Fruit fly (Drosophila melanogaster) whole organism, wandering third instar larva: ENCODE results near the gene CG32249.
A peak's percentile ranks its signal among the peaks of the same experiment; 100 is the strongest.

Experiments
- CG32264 ChIP-seq: fragments of 200-800 bp; sonication (Bioruptor generic); optimal IDR thresholded peaks from 2 replicates; lab custom pipeline; 2016; ENCODE audit warnings: missing biosample characterization, missing genetic modification characterization
- CG9705 ChIP-seq: fragments of 200-800 bp; sonication (Bioruptor generic); optimal IDR thresholded peaks from 2 replicates; lab custom pipeline; 2018; ENCODE audit warnings: missing biosample characterization, mild to moderate bottlenecking, missing genetic modification characterization
- CrebA ChIP-seq: fragments of 200-800 bp; sonication (Bioruptor generic); optimal IDR thresholded peaks from 2 replicates; lab custom pipeline; 2016; ENCODE audit warnings: missing biosample characterization, mild to moderate bottlenecking, missing genetic modification characterization, borderline replicate concordance
- Dfd ChIP-seq: fragments of >200 bp; optimal IDR thresholded peaks from 2 replicates; lab custom pipeline; 2017; ENCODE audit warnings: missing biosample characterization, missing genetic modification characterization
- Dif ChIP-seq: fragments of 200-275, 200-300 bp; sonication (Bioruptor generic); optimal IDR thresholded peaks from 2 replicates; lab custom pipeline; 2018; ENCODE audit warnings: missing biosample characterization, missing genetic modification characterization; ENCODE audit not compliant: partially characterized antibody
- HLH106 ChIP-seq: fragments of 200-800 bp; optimal IDR thresholded peaks from 3 replicates; lab custom pipeline; 2019; ENCODE audit warnings: missing biosample characterization, mild to moderate bottlenecking, missing genetic modification characterization, moderate library complexity
- Hnf4 ChIP-seq: fragments of 200-800 bp; sonication (Bioruptor generic); optimal IDR thresholded peaks from 2 replicates; lab custom pipeline; 2016; ENCODE audit warnings: missing biosample characterization, mild to moderate bottlenecking, missing genetic modification characterization
- Hr78 ChIP-seq: fragments of >200 bp; optimal IDR thresholded peaks from 2 replicates; lab custom pipeline; 2017; ENCODE audit warnings: missing biosample characterization, missing genetic modification characterization
- Hr83 ChIP-seq: fragments of 200-300 bp; sonication (Bioruptor generic); optimal IDR thresholded peaks from 2 replicates; lab custom pipeline; 2016; ENCODE audit warnings: missing biosample characterization, mild to moderate bottlenecking, missing genetic modification characterization, moderate library complexity; ENCODE audit not compliant: poor library complexity, severe bottlenecking
- Myc ChIP-seq: fragments of >200 bp; optimal IDR thresholded peaks from 2 replicates; lab custom pipeline; 2017
- N ChIP-seq: fragments of >200 bp; optimal IDR thresholded peaks from 2 replicates; lab custom pipeline; 2018; ENCODE audit warnings: missing biosample characterization, missing external identifiers, missing genetic modification characterization
- Vsx2 ChIP-seq: fragments of 200-300, 225-300 bp; sonication (Bioruptor generic); optimal IDR thresholded peaks from 2 replicates; lab custom pipeline; 2018; ENCODE audit warnings: missing biosample characterization, missing genetic modification characterization; ENCODE audit not compliant: partially characterized antibody
- brk ChIP-seq: fragments of 200-800 bp; sonication (Bioruptor generic); optimal IDR thresholded peaks from 2 replicates; lab custom pipeline; 2016; ENCODE audit warnings: missing biosample characterization, mild to moderate bottlenecking, missing genetic modification characterization
- dl ChIP-seq, 2 experiments: fragments of 175-275, 200-275 bp in 1 of 2; fragments of 200-275 bp in 1 of 2; sonication (Bioruptor generic); optimal IDR thresholded peaks; lab custom pipeline; 2018; ENCODE audit warnings: mild to moderate bottlenecking in 2 of 2, missing biosample characterization in 2 of 2, missing genetic modification characterization in 2 of 2, moderate library complexity in 2 of 2; ENCODE audit not compliant: partially characterized antibody in 2 of 2, insufficient read depth in 1 of 2
- dsf ChIP-seq: sonication (Bioruptor generic); optimal IDR thresholded peaks from 2 replicates; lab custom pipeline; 2016; ENCODE audit warnings: missing biosample characterization, missing genetic modification characterization, borderline replicate concordance
- ey ChIP-seq: fragments of 200-800 bp; sonication (Bioruptor generic); optimal IDR thresholded peaks from 2 replicates; lab custom pipeline; 2016; ENCODE audit warnings: missing biosample characterization, missing genetic modification characterization
- foxo ChIP-seq, 2 experiments: fragments of 200-800 bp; sonication (Bioruptor generic); optimal IDR thresholded peaks; 2 replicates in 1 of 2; 3 replicates in 1 of 2; lab custom pipeline; 2016 to 2017; ENCODE audit warnings: missing biosample characterization in 2 of 2, missing genetic modification characterization in 2 of 2
- fru ChIP-seq: fragments of 200-800 bp; sonication (Bioruptor generic); optimal IDR thresholded peaks from 3 replicates; lab custom pipeline; 2016; ENCODE audit warnings: missing biosample characterization, mild to moderate bottlenecking, missing genetic modification characterization
- jim ChIP-seq: fragments of 175-275, 200-325 bp; sonication (Bioruptor generic); optimal IDR thresholded peaks from 2 replicates; lab custom pipeline; 2016; ENCODE audit warnings: missing biosample characterization, mild to moderate bottlenecking, missing genetic modification characterization
- pan ChIP-seq: fragments of >200 bp; optimal IDR thresholded peaks from 2 replicates; lab custom pipeline; 2017
- psq ChIP-seq: fragments of 200-800 bp; sonication (Bioruptor generic); optimal IDR thresholded peaks from 3 replicates; lab custom pipeline; 2017; ENCODE audit warnings: missing biosample characterization, mild to moderate bottlenecking, missing genetic modification characterization, moderate library complexity
- rgr ChIP-seq: fragments of 200-800 bp; sonication (Bioruptor generic); optimal IDR thresholded peaks from 3 replicates; lab custom pipeline; 2016; ENCODE audit warnings: missing biosample characterization, mild to moderate bottlenecking, missing genetic modification characterization
- sage ChIP-seq: fragments of 200-800 bp; sonication (Bioruptor generic); optimal IDR thresholded peaks from 2 replicates; lab custom pipeline; 2016; ENCODE audit warnings: missing biosample characterization, mild to moderate bottlenecking, missing genetic modification characterization
- sv ChIP-seq: fragments of 200-800 bp; sonication (Bioruptor generic); optimal IDR thresholded peaks from 3 replicates; lab custom pipeline; 2016; ENCODE audit warnings: missing biosample characterization, missing genetic modification characterization
- tai ChIP-seq: sonication (Bioruptor generic); optimal IDR thresholded peaks from 2 replicates; lab custom pipeline; 2016; ENCODE audit warnings: missing biosample characterization, missing genetic modification characterization
- usp ChIP-seq: fragments of >200 bp; optimal IDR thresholded peaks from 2 replicates; lab custom pipeline; 2017; ENCODE audit warnings: missing biosample characterization, missing genetic modification characterization
- woc ChIP-seq: sonication (Bioruptor generic); optimal IDR thresholded peaks from 2 replicates; lab custom pipeline; 2016; ENCODE audit warnings: missing biosample characterization, mild to moderate bottlenecking, missing genetic modification characterization

Gene CG32249

DNA sequence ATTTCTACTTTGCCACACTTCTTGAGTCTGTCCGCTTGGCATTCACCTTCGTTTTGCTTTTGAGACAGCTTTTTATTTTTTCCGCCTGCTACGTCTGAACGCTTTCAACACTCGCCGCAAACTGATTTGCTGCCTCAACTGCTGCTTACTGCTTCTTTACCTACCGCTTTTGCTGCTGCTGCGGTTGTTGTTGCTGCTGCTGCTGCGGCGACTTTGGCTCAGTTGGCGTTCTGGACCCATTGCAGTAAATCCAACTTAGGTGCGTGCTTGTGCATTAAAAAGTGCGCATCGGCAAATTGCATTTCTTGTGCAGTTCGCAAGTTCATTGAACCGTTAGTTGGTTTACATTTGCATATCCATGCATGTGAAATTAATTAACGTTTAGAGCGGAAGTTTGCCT is 38.5 kb downstream of the CG32249 start, which contains the start of gene NT1:
Gene NT1 (minus strand): TSS at position 127 of the 400 bp plus-strand sequence.
- no peak for TF ChIP-seq rgr (GFP tag; lab: Kevin White, UChicago)
- no peak for TF ChIP-seq psq (GFP tag; lab: Kevin White, UChicago)
- TF ChIP-seq usp (GFP tag; lab: Kevin White, UChicago), result no peak
- TF ChIP-seq brk (GFP tag; lab: Kevin White, UChicago), result no peak
- TF ChIP-seq dsf (GFP tag; lab: Kevin White, UChicago), result no peak
- TF ChIP-seq Dif (GFP tag; lab: Kevin White, UChicago), result no peak
- no peak for TF ChIP-seq Hr78 (GFP tag; lab: Kevin White, UChicago)
- TF ChIP-seq, all 38 proteins: peak for 0

DNA sequence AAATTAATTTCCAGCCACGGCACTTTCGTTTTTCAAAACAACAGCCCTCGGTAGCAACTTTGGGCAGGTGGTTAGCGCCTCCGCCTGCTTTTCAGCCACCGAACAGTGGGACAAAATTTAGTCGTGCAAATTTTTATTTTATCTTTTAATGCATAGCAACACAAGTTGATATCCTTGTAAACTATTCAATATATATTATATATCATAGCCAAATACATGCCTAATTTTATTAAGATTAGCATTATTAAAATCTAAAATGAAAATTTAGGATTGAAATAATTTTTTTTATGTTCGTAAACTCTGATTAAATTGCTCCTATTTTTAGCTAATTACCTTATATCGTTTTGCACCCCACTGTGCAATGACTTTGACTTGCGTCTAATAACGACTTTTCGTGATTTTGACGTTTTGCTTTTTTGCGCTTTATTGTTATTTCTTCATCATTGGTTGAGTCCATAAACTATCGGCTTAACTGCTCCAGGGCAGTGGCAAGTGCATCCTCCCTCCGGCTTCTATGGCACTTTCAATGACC is 39.2 kb downstream of the CG32249 start:
- TF ChIP-seq jim (GFP tag; lab: Kevin White, UChicago) (no peak), dl (GFP tag; optimal IDR thresholded peaks at IDR 0.05; lab: Kevin White, UChicago; ENCODE audit: insufficient read depth in 1 of 2, partially characterized antibody in 2 of 2) (no peak), tai (no peak), sage (GFP tag; lab: Kevin White, UChicago) (no peak), fru (GFP tag; lab: Kevin White, UChicago) (no peak), Vsx2 (GFP tag; lab: Kevin White, UChicago) (no peak), Dfd (no peak), rgr (GFP tag; lab: Kevin White, UChicago) (no peak), brk (GFP tag; lab: Kevin White, UChicago) (no peak), CG32264 (no peak), HLH106 (tag; lab: Kevin White, UChicago) (no peak), Dif (GFP tag; lab: Kevin White, UChicago) (no peak), woc (GFP tag; lab: Kevin White, UChicago) (no peak), ey (no peak), pan (lab: Kevin White, UChicago) (no peak)
- TF ChIP-seq, all 38 proteins: peak for 0

DNA sequence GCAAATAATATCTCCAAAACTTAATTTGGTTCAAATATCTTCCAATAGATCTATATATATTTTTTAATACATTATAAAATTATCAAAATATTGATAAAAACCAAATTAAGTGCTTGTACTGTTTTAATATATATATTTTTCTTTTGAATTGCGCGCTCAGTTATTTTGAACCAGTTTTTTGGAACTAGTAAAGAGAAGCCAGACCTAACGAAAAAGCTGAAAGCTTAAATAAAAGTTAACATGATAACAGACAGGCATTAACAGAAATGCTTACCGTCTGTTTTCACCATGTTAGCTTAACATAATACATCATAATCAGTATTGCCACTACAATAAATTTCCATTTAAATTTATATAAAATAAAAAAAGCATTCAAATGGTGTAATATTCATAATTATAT is 40.5 kb downstream of the CG32249 start:
- no peak for TF ChIP-seq foxo (GFP tag; optimal IDR thresholded peaks at IDR 0.05; lab: Kevin White, UChicago)
- TF ChIP-seq dl (GFP tag; optimal IDR thresholded peaks at IDR 0.05; lab: Kevin White, UChicago; ENCODE audit: insufficient read depth in 1 of 2, partially characterized antibody in 2 of 2), result no peak
- no peak for TF ChIP-seq N (GFP tag; lab: Kevin White, UChicago)
- peak; percentile 16 for TF ChIP-seq brk (GFP tag; lab: Kevin White, UChicago)
- no peak for TF ChIP-seq CrebA (GFP tag; lab: Kevin White, UChicago)
- TF ChIP-seq Myc (lab: Kevin White, UChicago), result no peak
- TF ChIP-seq sv (GFP tag; lab: Kevin White, UChicago), result no peak
- TF ChIP-seq Dfd, result no peak
- no peak for TF ChIP-seq rgr (GFP tag; lab: Kevin White, UChicago)

DNA sequence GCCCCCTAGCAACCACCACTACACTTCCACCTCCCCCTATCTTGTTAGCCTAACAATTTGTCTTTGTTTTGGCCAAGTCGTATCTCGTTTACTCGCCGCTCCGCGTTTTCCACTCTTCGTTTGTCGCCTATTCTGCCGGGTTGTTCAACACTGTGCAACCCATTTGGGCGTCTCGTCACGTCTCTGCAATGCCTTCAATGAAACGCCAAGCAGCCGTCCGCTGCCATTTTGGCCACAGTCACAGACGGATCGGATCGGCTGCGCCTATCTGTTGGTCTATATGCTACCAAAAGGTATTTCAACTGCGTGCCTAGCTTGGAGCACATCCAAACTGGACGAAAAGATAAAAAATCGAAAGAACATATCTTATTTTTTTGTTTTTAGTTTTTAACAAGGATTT is 46.6 kb downstream of the CG32249 start:
- TF ChIP-seq jim (GFP tag; lab: Kevin White, UChicago) (no peak), Hnf4 (no peak), Myc (lab: Kevin White, UChicago) (no peak), foxo (GFP tag; optimal IDR thresholded peaks at IDR 0.05; lab: Kevin White, UChicago) (no peak), Vsx2 (GFP tag; lab: Kevin White, UChicago) (no peak), woc (GFP tag; lab: Kevin White, UChicago) (no peak), dl (GFP tag; optimal IDR thresholded peaks at IDR 0.05; lab: Kevin White, UChicago; ENCODE audit: insufficient read depth in 1 of 2, partially characterized antibody in 2 of 2) (no peak), CG9705 (GFP tag; lab: Kevin White, UChicago) (no peak)

DNA sequence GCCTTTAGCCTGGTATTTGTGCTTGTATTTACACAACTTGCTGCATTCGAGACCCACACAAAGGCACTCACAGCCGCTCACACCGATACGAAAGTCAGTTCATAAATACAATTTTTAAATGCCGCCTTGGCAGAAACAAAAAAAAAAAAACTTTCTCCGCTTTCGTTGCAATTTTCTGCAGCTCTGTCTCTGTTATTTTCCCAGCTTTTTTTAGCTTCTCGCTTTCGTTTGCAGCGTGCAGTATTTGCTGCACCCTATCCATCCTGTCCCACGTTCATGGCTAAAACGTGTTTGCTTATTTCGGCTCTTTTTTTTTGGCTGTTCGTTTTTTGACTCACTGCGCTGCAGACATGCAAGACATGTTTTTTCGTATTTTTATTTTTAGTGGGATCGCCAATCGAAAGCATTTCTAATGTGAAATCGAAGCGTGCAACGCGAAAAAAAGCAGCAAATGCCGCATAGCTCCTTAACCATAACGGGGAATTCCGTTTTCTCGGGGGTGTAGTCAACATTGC is 49.7 kb downstream of the CG32249 start:
- TF ChIP-seq Hr83 (GFP tag; lab: Kevin White, UChicago), result no peak
- TF ChIP-seq, all 38 proteins: peak for 0
